Fruit fly (Drosophila melanogaster): ENCODE measurements around the gene mthl15.

Gene mthl15

DNA sequence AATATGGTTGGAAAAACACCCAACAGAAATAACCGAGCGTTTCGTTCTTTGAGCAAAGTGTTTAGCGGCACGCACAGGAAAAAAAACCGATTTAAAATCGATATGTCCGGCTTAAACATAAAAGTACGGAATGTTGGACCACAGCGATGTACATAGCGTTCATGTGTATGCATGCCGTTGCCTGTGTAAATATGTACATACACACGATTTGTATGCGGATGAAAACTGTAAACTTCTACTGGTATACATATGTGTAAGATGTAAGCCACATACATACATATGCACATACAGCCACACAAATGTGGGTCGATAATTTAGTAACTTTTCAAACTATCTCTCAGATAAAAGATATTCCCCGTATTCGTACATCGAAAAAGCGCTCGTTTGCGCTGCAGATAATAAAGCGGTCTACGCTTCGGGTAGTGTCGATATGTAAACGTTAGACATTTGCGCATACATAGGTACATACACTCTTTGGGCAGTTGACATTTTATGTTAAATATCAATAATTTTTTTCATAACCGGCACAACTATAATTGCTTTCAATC is 11.6 kb upstream of the mthl15 start (continued):
- TF ChIP-seq lola (GFP tag; optimal IDR thresholded peaks at IDR 0.05) (peak in 1 of 3 experiments; percentile 51), grn (GFP tag; optimal IDR thresholded peaks at IDR 0.05) (peak; percentile 20), CoRest (tag; optimal IDR thresholded peaks at IDR 0.05) (no peak), E2f1 (GFP tag; IDR thresholded peaks at IDR 0.05) (no peak), Scr (GFP tag; IDR thresholded peaks at IDR 0.05; ENCODE audit: partially characterized antibody) (0 out of 2 replicates have a peak, but pooled peaks have one; percentile 17), YL-1 (GFP tag; optimal IDR thresholded peaks at IDR 0.05) (no peak), CG7987 (GFP tag; optimal IDR thresholded peaks at IDR 0.05) (peak; percentile 72), Kr (GFP tag; optimal IDR thresholded peaks at IDR 0.05) (peak; percentile 49), BtbVII (GFP tag; optimal IDR thresholded peaks at IDR 0.05) (peak; percentile 60), CG14710 (tag; optimal IDR thresholded peaks at IDR 0.05) (peak; percentile 50), Mrtf (GFP tag; IDR thresholded peaks at IDR 0.05) (no peak), D (optimal IDR thresholded peaks at IDR 0.05) (no peak), D (GFP tag; optimal IDR thresholded peaks at IDR 0.05) (peak; percentile 57), esg (GFP tag; conservative IDR thresholded peaks at IDR 0.05) (no peak), Sox100B (GFP tag; optimal IDR thresholded peaks at IDR 0.05) (peak; percentile 75), CrebB (tag; optimal IDR thresholded peaks at IDR 0.05) (peak; percentile 64), gcm2 (GFP tag; optimal IDR thresholded peaks at IDR 0.05) (no peak), cwo (GFP tag; optimal IDR thresholded peaks at IDR 0.05) (no peak), CG3281 (GFP tag; optimal IDR thresholded peaks at IDR 0.05) (peak; percentile 45), CG15479 (GFP tag; optimal IDR thresholded peaks at IDR 0.05) (peak; percentile 81), otp (GFP tag; IDR thresholded peaks at IDR 0.05) (no peak), CG12299 (tag; optimal IDR thresholded peaks at IDR 0.05) (peak; percentile 55), CG10431 (GFP tag; optimal IDR thresholded peaks at IDR 0.05) (peak; percentile 19), CG11695 (GFP tag; IDR thresholded peaks at IDR 0.05) (peak; percentile 55; the same call in 1 of the 3 replicates), cg (GFP tag; optimal IDR thresholded peaks at IDR 0.05) (peak; percentile 79), odd (GFP tag; optimal IDR thresholded peaks at IDR 0.05) (peak; percentile 11), CG10321 (GFP tag; IDR thresholded peaks at IDR 0.05) (no peak), bab2 (GFP tag; optimal IDR thresholded peaks at IDR 0.05) (peak; percentile 17), sc (optimal IDR thresholded peaks at IDR 0.05) (no peak), sc (GFP tag; optimal IDR thresholded peaks at IDR 0.05) (no peak), btn (GFP tag; optimal IDR thresholded peaks at IDR 0.05) (no peak), Med (GFP tag) (peak; percentile 73), bcd (GFP tag; optimal IDR thresholded peaks at IDR 0.05) (no peak), Side (GFP tag; optimal IDR thresholded peaks at IDR 0.05) (peak; percentile 1), Stat92E (GFP tag; optimal IDR thresholded peaks at IDR 0.05) (no peak), Fer1 (GFP tag; optimal IDR thresholded peaks at IDR 0.05) (peak; percentile 49), CG12659 (GFP tag; optimal IDR thresholded peaks at IDR 0.05) (peak; percentile 1), CG15696 (tag; optimal IDR thresholded peaks at IDR 0.05) (peak; percentile 83), Spps (tag; optimal IDR thresholded peaks at IDR 0.05) (peak; percentile 2), lbe (GFP tag; optimal IDR thresholded peaks at IDR 0.05) (no peak), CG18011 (GFP tag; optimal IDR thresholded peaks at IDR 0.05) (no peak), CG3407 (GFP tag; optimal IDR thresholded peaks at IDR 0.05) (no peak), sqz (GFP tag; optimal IDR thresholded peaks at IDR 0.05) (peak; percentile 64), Dfd (GFP tag; optimal IDR thresholded peaks at IDR 0.05) (no peak), Fer2 (tag; optimal IDR thresholded peaks at IDR 0.05) (no peak), pfk (GFP tag; optimal IDR thresholded peaks at IDR 0.05) (peak; percentile 75), wek (GFP tag; optimal IDR thresholded peaks at IDR 0.05) (peak; percentile 70), CG1529 (GFP tag; optimal IDR thresholded peaks at IDR 0.05) (peak; percentile 40), chn (GFP tag; optimal IDR thresholded peaks at IDR 0.05) (no peak), CG6175 (GFP tag; IDR thresholded peaks at IDR 0.05) (no peak)

Data from whole organism, embryonic.